Worm (Caenorhabditis elegans): Measurements from ENCODE around the gene chil-21.
A peak's percentile ranks its signal among the peaks of the same experiment; 100 is the strongest.

The chil-21 gene

ce11 chrII:9427644-9428043 lies 34.1 kb downstream of the chil-21 start, which contains the start of gene M176.5 (continued):
- no peak for TF ChIP-seq K11D2.4 (GFP tag; IDR thresholded peaks at IDR 0.05)

DNA sequence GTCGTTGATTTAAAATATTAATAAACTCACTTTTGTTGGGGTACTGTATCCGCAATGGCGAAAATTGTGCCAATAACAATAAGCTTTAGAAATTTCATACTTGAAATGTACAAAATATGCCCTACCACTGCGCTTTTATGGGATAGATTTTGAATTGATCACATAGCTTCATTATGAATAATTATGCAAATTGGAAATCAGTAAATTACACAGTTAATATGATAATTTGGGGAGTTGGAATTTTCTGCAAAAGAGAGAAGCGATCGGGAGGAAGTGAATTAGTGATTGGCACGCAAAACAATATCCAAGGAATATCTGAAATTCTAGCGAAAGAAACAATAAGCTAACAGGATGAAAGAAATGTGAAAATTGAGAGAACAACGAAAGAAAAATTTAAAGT lies 35.7 kb downstream of the chil-21 start, which contains the start of gene M176.10:
M176.10 (minus strand) TSS at position 101 of the 400 bp plus-strand sequence.
- TF ChIP-seq mxl-1 (tag; optimal IDR thresholded peaks at IDR 0.05): no peak
- no peak for TF ChIP-seq nhr-120 (GFP tag; IDR thresholded peaks at IDR 0.05)
- TF ChIP-seq let-607 (tag; optimal IDR thresholded peaks at IDR 0.05): no peak
- TF ChIP-seq aptf-2 (GFP tag; conservative IDR thresholded peaks at IDR 0.05): no peak
- TF ChIP-seq hmg-20 (GFP tag; IDR thresholded peaks at IDR 0.05): no peak
- no peak for TF ChIP-seq xnd-1 (tag; optimal IDR thresholded peaks at IDR 0.05)

ce11 chrII:9421969-9422368 lies 39.8 kb downstream of the chil-21 start, which contains the start of gene M176.11:
TSS of gene M176.11 (plus strand) at chrII:9422269.
- TF ChIP-seq dpff-1 (tag; optimal IDR thresholded peaks at IDR 0.05): no peak
- TF ChIP-seq nhr-179 (tag; optimal IDR thresholded peaks at IDR 0.05): no peak
- no peak for TF ChIP-seq lin-35 (GFP tag; optimal IDR thresholded peaks at IDR 0.05)
- TF ChIP-seq ztf-22 (GFP tag; optimal IDR thresholded peaks at IDR 0.05): no peak
- TF ChIP-seq ets-4 (GFP tag; optimal IDR thresholded peaks at IDR 0.05): no peak
- no peak for TF ChIP-seq egrh-3 (GFP tag; IDR thresholded peaks at IDR 0.05)
- TF ChIP-seq F39B2.1 (GFP tag; IDR thresholded peaks at IDR 0.05): no peak
- TF ChIP-seq F57A8.1 (GFP tag; optimal IDR thresholded peaks at IDR 0.05): no peak
- TF ChIP-seq nfyb-1 (GFP tag; IDR thresholded peaks at IDR 0.05): no peak

- no peak for TF ChIP-seq him-1 (tag; optimal IDR thresholded peaks at IDR 0.05)
- peak; percentile 28 for TF ChIP-seq nhr-80 (tag; optimal IDR thresholded peaks at IDR 0.05)
- no peak for TF ChIP-seq nfyb-1 (GFP tag; IDR thresholded peaks at IDR 0.05)
These were observed 42.8 kb downstream of the chil-21 start for ce11 chrII:9418843-9419532.

DNA sequence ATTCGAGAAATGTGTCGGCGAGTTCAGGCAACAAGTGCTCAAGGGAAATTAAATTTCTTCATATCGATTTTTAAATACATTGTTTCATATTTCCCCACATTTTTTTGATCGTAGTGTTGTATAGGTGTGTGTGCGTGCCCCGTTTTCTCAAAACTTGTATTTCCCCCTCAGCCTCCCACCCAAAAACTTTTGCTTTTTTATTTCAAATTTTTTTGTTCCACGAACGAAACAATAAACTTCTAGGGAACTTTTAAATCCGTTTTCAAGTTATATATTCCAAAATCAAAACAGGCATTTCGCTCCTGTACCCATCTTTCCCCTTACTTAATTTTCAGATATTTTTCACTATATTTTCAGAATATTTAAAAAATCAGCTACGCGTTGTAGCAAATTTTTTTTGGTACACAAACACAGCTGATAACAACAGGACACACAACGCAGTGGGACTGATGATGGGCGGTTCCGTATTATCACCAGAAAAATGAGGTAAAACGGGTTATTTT lies 43.7 kb downstream of the chil-21 start, which contains the start of the genes M176.4 and M176.16:
M176.4 (plus strand) TSS at position 301 of the 503 bp plus-strand sequence.
M176.16 (plus strand) TSS at position 453 of the 503 bp plus-strand sequence.
- no peak for TF ChIP-seq nfya-2 (GFP tag; IDR thresholded peaks at IDR 0.05)
- peak; percentile 53 for TF ChIP-seq nhr-80 (tag; optimal IDR thresholded peaks at IDR 0.05)
- TF ChIP-seq T26A5.8 (tag; optimal IDR thresholded peaks at IDR 0.05): no peak
- TF ChIP-seq T07F8.4 (tag; optimal IDR thresholded peaks at IDR 0.05): no peak
- TF ChIP-seq chd-7 (tag; optimal IDR thresholded peaks at IDR 0.05): no peak
- no peak for TF ChIP-seq bed-1 (GFP tag; IDR thresholded peaks at IDR 0.05)
- TF ChIP-seq ztf-22 (GFP tag; optimal IDR thresholded peaks at IDR 0.05): no peak

DNA sequence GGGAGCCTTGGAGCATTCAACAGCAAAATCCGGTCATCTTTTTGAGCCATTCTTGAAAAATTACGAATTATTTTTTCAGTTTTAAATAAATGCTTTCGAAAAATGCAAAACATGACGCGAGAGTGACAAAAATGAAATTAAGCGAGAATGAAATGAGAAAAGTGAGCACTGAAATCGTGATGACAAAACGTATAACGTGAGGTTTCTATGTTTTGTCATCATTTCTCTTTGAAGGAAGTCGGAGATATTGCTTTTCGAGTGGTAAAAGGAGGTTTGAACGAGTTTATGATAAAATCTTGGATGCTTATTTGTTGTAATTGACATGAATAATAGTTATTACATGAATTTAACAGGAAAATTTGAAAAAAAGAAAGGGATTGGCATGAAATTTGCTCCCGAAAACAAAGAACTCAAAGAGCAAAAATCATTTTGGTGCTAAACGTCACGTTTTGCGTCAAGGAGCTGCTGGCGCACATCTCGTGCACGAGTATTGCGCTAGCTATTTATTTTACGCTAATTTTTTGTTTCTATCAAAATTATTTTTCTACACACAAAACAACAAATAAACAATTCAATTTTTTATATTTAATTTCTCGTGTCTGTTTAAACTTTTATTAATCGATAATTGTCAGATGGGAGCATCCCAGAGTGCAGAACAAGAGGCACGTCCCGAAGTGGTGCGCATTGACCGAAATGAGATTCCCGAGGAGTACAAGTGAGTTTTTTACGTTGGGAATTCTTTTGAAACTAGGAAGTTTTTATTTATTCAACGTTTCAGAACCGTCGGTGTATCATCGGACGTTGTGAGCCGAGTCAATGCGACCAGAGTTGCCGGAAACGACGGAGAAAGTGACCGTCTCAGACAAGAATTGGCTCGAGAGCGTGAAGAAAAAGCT lies 45.2 kb downstream of the chil-21 start, which contains the start of the genes gss-1 and chch-3:
gss-1 (minus strand) TSS at position 51 of the 896 bp plus-strand sequence.
chch-3 (plus strand) TSS at position 633 of the 896 bp plus-strand sequence.
- TF ChIP-seq nhr-179 (tag; optimal IDR thresholded peaks at IDR 0.05): no peak
- TF ChIP-seq hmg-1.2 (GFP tag; IDR thresholded peaks at IDR 0.05): peak; percentile 33; the same call in 1 of the 2 replicates
- TF ChIP-seq D2030.7 (GFP tag; IDR thresholded peaks at IDR 0.05): 0 out of 2 replicates have a peak, but pooled peaks have one; percentile 34
- no peak for TF ChIP-seq ztf-28 (GFP tag; IDR thresholded peaks at IDR 0.05)
- TF ChIP-seq rcor-1 (GFP tag; IDR thresholded peaks at IDR 0.05): peak; percentile 33; the same call in 1 of the 2 replicates
- TF ChIP-seq egrh-3 (GFP tag; IDR thresholded peaks at IDR 0.05): no peak
- no peak for TF ChIP-seq cebp-1 (GFP tag; IDR thresholded peaks at IDR 0.05)
- TF ChIP-seq cebp-1 (tag; optimal IDR thresholded peaks at IDR 0.05): peak; percentile 55
- TF ChIP-seq dpl-1 (GFP tag; optimal IDR thresholded peaks at IDR 0.05): no peak
- peak; percentile 23; the same call in 1 of the 2 replicates for TF ChIP-seq K11D2.4 (GFP tag; IDR thresholded peaks at IDR 0.05)
- no peak for TF ChIP-seq bed-1 (GFP tag; IDR thresholded peaks at IDR 0.05)
- no peak for TF ChIP-seq B0019.2 (GFP tag; conservative IDR thresholded peaks at IDR 0.05)
- TF ChIP-seq chd-7 (tag; optimal IDR thresholded peaks at IDR 0.05): no peak
- no peak for TF ChIP-seq atf-7 (tag; optimal IDR thresholded peaks at IDR 0.05)
- no peak for TF ChIP-seq ets-4 (GFP tag; optimal IDR thresholded peaks at IDR 0.05)
- no peak for TF ChIP-seq F57A8.1 (GFP tag; optimal IDR thresholded peaks at IDR 0.05)
- TF ChIP-seq snpc-1.1 (tag; optimal IDR thresholded peaks at IDR 0.05; ENCODE audit: insufficient read depth): no peak
- TF ChIP-seq C06A6.2 (GFP tag; conservative IDR thresholded peaks at IDR 0.05): no peak
- TF ChIP-seq lin-35 (GFP tag; optimal IDR thresholded peaks at IDR 0.05): peak in 1 of 3 experiments; percentile 36
- TF ChIP-seq nhr-120 (GFP tag; IDR thresholded peaks at IDR 0.05): no peak
